Worm (Caenorhabditis elegans): ENCODE data around the gene ceh-41.

Gene ceh-41

DNA sequence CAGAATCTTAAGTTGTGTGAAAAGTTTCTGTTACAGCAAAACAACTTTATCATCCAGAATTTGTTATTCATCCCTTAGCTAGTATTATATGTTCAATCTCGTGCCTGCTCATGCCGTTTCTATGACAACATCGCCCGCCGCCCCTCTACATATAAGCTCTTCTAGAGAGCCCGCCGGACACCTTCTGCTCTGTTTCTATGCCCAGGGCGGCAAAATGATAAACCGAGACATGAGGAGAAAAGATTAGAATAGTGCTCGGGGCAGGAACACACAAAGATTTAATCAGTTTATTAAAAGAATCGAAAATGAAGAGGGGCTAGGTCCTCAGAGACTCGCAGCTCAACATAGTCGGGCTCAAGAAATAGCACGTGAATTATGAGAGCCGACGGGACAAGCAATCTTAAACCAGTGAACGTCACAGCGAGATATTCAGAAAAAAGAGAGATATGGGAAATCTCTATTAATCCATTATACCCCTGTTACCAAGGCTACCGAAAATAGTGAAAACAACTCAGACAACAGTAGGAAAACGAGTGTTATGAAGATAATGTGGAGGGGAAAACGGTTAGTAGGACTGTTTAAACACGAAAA is 40.1 kb upstream of the ceh-41 start (continued):
- peak; percentile 58 for TF ChIP-seq tbx-2 (tag; optimal IDR thresholded peaks at IDR 0.05)
- peak; percentile 68 for TF ChIP-seq swsn-7 (tag; optimal IDR thresholded peaks at IDR 0.05)
- TF ChIP-seq snpc-4 (tag; optimal IDR thresholded peaks at IDR 0.05) = peak; percentile 12
- TF ChIP-seq elt-3 (tag; optimal IDR thresholded peaks at IDR 0.05) = no peak
- no peak for TF ChIP-seq alr-1 (tag; optimal IDR thresholded peaks at IDR 0.05; ENCODE audit: borderline replicate concordance)
- peak; percentile 71 for TF ChIP-seq nhr-19 (GFP tag; conservative IDR thresholded peaks at IDR 0.05)
- TF ChIP-seq C34B4.2 (tag; optimal IDR thresholded peaks at IDR 0.05) = no peak
- TF ChIP-seq nhr-28 (tag; optimal IDR thresholded peaks at IDR 0.05) = no peak
- TF ChIP-seq C04F5.9 (tag; optimal IDR thresholded peaks at IDR 0.05) = no peak
- no peak for TF ChIP-seq blmp-1 (tag; optimal IDR thresholded peaks at IDR 0.05)
- no peak for TF ChIP-seq vab-15 (tag; optimal IDR thresholded peaks at IDR 0.05)
- TF ChIP-seq ceh-63 (GFP tag; optimal IDR thresholded peaks at IDR 0.05) = no peak

DNA sequence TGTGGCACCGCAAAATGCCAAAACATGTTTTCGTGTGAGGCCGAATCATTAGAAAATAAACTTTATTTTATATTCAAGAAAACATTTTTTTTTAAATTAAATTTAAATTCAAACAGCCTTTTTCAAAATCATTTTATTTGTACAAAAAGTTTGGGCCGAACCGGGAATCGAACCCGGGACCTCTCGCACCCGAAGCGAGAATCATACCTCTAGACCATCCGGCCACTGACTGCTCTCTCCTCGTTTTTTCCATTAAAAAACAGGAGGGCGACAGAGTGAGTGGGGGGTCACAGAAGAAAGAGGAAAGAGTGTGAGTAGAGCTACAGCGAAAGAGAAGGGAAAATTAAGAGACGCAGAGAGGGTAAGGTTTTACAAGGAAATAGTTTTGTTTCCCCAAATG is 32.2 kb upstream of the ceh-41 start:
- TF ChIP-seq lsy-2 (tag; optimal IDR thresholded peaks at IDR 0.05) = peak; percentile 55 to 59
- TF ChIP-seq egl-13 (tag; optimal IDR thresholded peaks at IDR 0.05) = peak; percentile 36
- TF ChIP-seq lin-35 (GFP tag; optimal IDR thresholded peaks at IDR 0.05) = peak in 1 of 2 experiments; percentile 66
- TF ChIP-seq xbp-1 (tag; optimal IDR thresholded peaks at IDR 0.05) = peak; percentile 56
- peak; percentile 7 for TF ChIP-seq nhr-77 (tag; optimal IDR thresholded peaks at IDR 0.05)
- TF ChIP-seq pag-3 (tag; optimal IDR thresholded peaks at IDR 0.05; ENCODE audit: borderline replicate concordance, insufficient read depth) = no peak
- TF ChIP-seq skn-1 (tag; optimal IDR thresholded peaks at IDR 0.05) = peak; percentile 92
- peak; percentile 73 for TF ChIP-seq nhr-90 (tag; optimal IDR thresholded peaks at IDR 0.05; ENCODE audit: poor library complexity)
- peak; percentile 67 for TF ChIP-seq tbx-2 (tag; optimal IDR thresholded peaks at IDR 0.05)
- peak; percentile 60 for TF ChIP-seq snpc-4 (tag; optimal IDR thresholded peaks at IDR 0.05)
- TF ChIP-seq dpl-1 (GFP tag; optimal IDR thresholded peaks at IDR 0.05) = peak in 1 of 3 experiments; percentile 33
- no peak for TF ChIP-seq hpl-2 (GFP tag; optimal IDR thresholded peaks at IDR 0.05)
- TF ChIP-seq snu-23 (GFP tag; optimal IDR thresholded peaks at IDR 0.05) = peak; percentile 87
- TF ChIP-seq mep-1 (tag; optimal IDR thresholded peaks at IDR 0.05) = peak; percentile 75
- TF ChIP-seq C16A3.4 (tag; optimal IDR thresholded peaks at IDR 0.05) = peak; percentile 55
- no peak for TF ChIP-seq grh-1 (GFP tag; IDR thresholded peaks at IDR 0.05)
- TF ChIP-seq C04F5.9 (tag; optimal IDR thresholded peaks at IDR 0.05) = no peak
- no peak for TF ChIP-seq fkh-4 (tag; optimal IDR thresholded peaks at IDR 0.05; ENCODE audit: borderline replicate concordance)
- TF ChIP-seq lin-39 (tag; optimal IDR thresholded peaks at IDR 0.05) = peak; percentile 31
- TF ChIP-seq nhr-76 (tag; optimal IDR thresholded peaks at IDR 0.05) = no peak
- TF ChIP-seq ceh-82 (tag; optimal IDR thresholded peaks at IDR 0.05) = peak; percentile 57 to 70 (median 66)
- peak; percentile 42 for TF ChIP-seq jun-1 (tag; optimal IDR thresholded peaks at IDR 0.05)
- peak; percentile 46 for TF ChIP-seq lir-3 (tag; optimal IDR thresholded peaks at IDR 0.05; ENCODE audit: poor library complexity)
- no peak for TF ChIP-seq C34B4.2 (tag; optimal IDR thresholded peaks at IDR 0.05)
- TF ChIP-seq nhr-84 (tag; optimal IDR thresholded peaks at IDR 0.05) = no peak
- no peak for TF ChIP-seq elt-3 (tag; optimal IDR thresholded peaks at IDR 0.05)
- no peak for TF ChIP-seq tlp-1 (tag; optimal IDR thresholded peaks at IDR 0.05)
- TF ChIP-seq nhr-237 (tag; optimal IDR thresholded peaks at IDR 0.05) = no peak
- no peak for TF ChIP-seq alr-1 (tag; optimal IDR thresholded peaks at IDR 0.05; ENCODE audit: borderline replicate concordance)
- peak; percentile 66 for TF ChIP-seq nhr-20 (tag; optimal IDR thresholded peaks at IDR 0.05)
- peak in 1 of 2 experiments; percentile 29 for TF ChIP-seq ztf-11 (tag; optimal IDR thresholded peaks at IDR 0.05)
- TF ChIP-seq nhr-28 (tag; optimal IDR thresholded peaks at IDR 0.05) = no peak
- no peak for TF ChIP-seq F16B12.6 (tag; optimal IDR thresholded peaks at IDR 0.05)
- peak; percentile 71 for TF ChIP-seq nhr-85 (tag)
- no peak for TF ChIP-seq ama-1 (optimal IDR thresholded peaks at IDR 0.05)
- no peak for TF ChIP-seq efl-3 (GFP tag; optimal IDR thresholded peaks at IDR 0.05)
- peak; percentile 46 for TF ChIP-seq lin-13 (GFP tag; optimal IDR thresholded peaks at IDR 0.05)
- TF ChIP-seq zag-1 (tag; optimal IDR thresholded peaks at IDR 0.05) = no peak
- no peak for TF ChIP-seq elt-2 (tag; optimal IDR thresholded peaks at IDR 0.05)
- TF ChIP-seq swsn-7 (tag; optimal IDR thresholded peaks at IDR 0.05) = peak; percentile 65
- TF ChIP-seq sox-4 (tag; optimal IDR thresholded peaks at IDR 0.05) = peak; percentile 25
- no peak for TF ChIP-seq hlh-4 (tag; optimal IDR thresholded peaks at IDR 0.05)
- peak; percentile 12 for TF ChIP-seq fkh-10 (GFP tag; optimal IDR thresholded peaks at IDR 0.05)
- no peak for TF ChIP-seq mef-2 (tag; optimal IDR thresholded peaks at IDR 0.05)
- TF ChIP-seq pqm-1 (tag; optimal IDR thresholded peaks at IDR 0.05) = no peak
- TF ChIP-seq unc-130 (tag; optimal IDR thresholded peaks at IDR 0.05) = no peak
